Worm (Caenorhabditis elegans) whole organism, young adult: ENCODE data around the gene psme-3.

Source experiments
- F52B5.7 ChIP-seq: sonication (generic microtip); optimal IDR thresholded peaks from 2 replicates; lab custom pipeline; 2016; ENCODE audit warnings: mild to moderate bottlenecking, missing genetic modification characterization, missing compliant biosample characterization
- Y95B8A.8 ChIP-seq: fragments of 200-800 bp; sonication (Bioruptor generic); IDR thresholded peaks from 2 replicates; pipeline ENCODE4 v1.3.6; 2022; ENCODE audit warnings: missing genetic modification reagents, missing genetic modification characterization, missing compliant biosample characterization
- attf-6 ChIP-seq: fragments of 200-800 bp; sonication (Bioruptor generic); IDR thresholded peaks from 2 replicates; pipeline ENCODE4 v1.3.6; 2022; ENCODE audit warnings: missing genetic modification reagents, missing genetic modification characterization, missing compliant biosample characterization
- ceh-79 ChIP-seq: sonication (generic microtip); optimal IDR thresholded peaks from 2 replicates; lab custom pipeline; 2017; ENCODE audit warnings: mild to moderate bottlenecking, missing genetic modification characterization, missing compliant biosample characterization
- dox-1 ChIP-seq: fragments of 200-800 bp; sonication (Bioruptor generic); IDR thresholded peaks from 2 replicates; pipeline ENCODE4 v1.3.6; 2022; ENCODE audit warnings: missing genetic modification reagents, missing genetic modification characterization, missing compliant biosample characterization
- lin-40 ChIP-seq: sonication (generic microtip); optimal IDR thresholded peaks from 2 replicates; lab custom pipeline; 2016; ENCODE audit warnings: missing genetic modification characterization, mild to moderate bottlenecking, missing compliant biosample characterization, missing genotype, missing genetic modification reagents
- lir-1 ChIP-seq: fragments of 200-800 bp; sonication (Bioruptor generic); conservative IDR thresholded peaks from 2 replicates; pipeline ENCODE4 v1.3.6; 2022; ENCODE audit warnings: missing genetic modification reagents, missing genetic modification characterization, missing compliant biosample characterization
- nfyb-1 ChIP-seq: fragments of 200-800 bp; sonication (Bioruptor generic); IDR thresholded peaks from 2 replicates; pipeline ENCODE4 v1.3.6; 2022; ENCODE audit warnings: missing genetic modification reagents, missing genetic modification characterization, missing compliant biosample characterization
- snpc-4 ChIP-seq, 5 experiments: fragments of 150-350 bp in 1 of 5; sonication (generic microtip) in 4 of 5; optimal IDR thresholded peaks; 2 replicates each; lab custom pipeline; 2014 to 2018; ENCODE audit warnings: missing genetic modification characterization in 5 of 5, missing biosample characterization in 3 of 5, antibody characterized with exemption in 2 of 5, mild to moderate bottlenecking in 2 of 5, missing compliant biosample characterization in 2 of 5, missing genotype in 2 of 5, moderate library complexity in 2 of 5, missing genetic modification reagents in 1 of 5

DNA sequence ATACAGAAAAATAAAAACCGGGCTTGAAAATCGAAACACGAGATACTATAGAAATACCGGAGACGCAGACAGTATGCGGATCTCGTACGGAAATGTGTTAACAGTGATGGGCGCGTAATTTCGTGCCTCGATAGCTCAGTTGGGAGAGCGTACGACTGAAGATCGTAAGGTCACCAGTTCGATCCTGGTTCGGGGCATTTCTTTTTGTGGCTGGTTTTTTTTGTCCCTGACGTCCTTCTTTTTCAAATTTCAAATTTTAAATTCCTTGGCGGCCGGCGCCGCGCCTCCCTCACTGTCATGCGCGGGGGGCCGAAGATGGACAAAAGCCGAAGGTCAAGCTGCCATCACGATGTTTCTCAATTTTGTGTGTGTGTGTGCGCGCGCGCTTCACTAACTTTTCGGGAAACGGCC is 13.2 kb upstream of the psme-3 start:
- TF ChIP-seq F52B5.7 (peak; percentile 60), attf-6 (no peak), ceh-79 (tag; lab: Kevin White, UChicago) (no peak), snpc-4 (GFP tag; optimal IDR thresholded peaks at IDR 0.05; lab: Kevin White, UChicago) (peak; percentile 13), snpc-4 (tag; optimal IDR thresholded peaks at IDR 0.05; lab: Kevin White, UChicago) (no peak), nfyb-1 (GFP tag; lab: Robert Waterston, UW) (peak; percentile 52; the same call in 1 of the 2 replicates), dox-1 (GFP tag; lab: Robert Waterston, UW) (peak; percentile 62), lir-1 (GFP tag; lab: Robert Waterston, UW) (no peak), lin-40 (tag; lab: Kevin White, UChicago) (no peak), Y95B8A.8 (GFP tag; lab: Robert Waterston, UW) (no peak)
